Worm (Caenorhabditis elegans) whole organism, young adult: Measurements from ENCODE around the gene slc-17.9.
A peak's percentile ranks its signal among the peaks of the same experiment; 100 is the strongest.
"Not testable (repeated sequence)": the region's sequence is repeated elsewhere in the genome, so short reads cannot be mapped to it uniquely, and the experiment has no call there.

Experiments
- F39B2.1 ChIP-seq: fragments of 200-800 bp; sonication (Bioruptor generic); IDR thresholded peaks from 2 replicates; pipeline ENCODE4 v1.3.6; 2022; ENCODE audit warnings: missing genetic modification reagents, missing genetic modification characterization, missing compliant biosample characterization
- aptf-2 ChIP-seq: fragments of 200-800 bp; sonication (Bioruptor generic); conservative IDR thresholded peaks from 2 replicates; pipeline ENCODE4 v1.3.6; 2022; ENCODE audit warnings: missing genetic modification reagents, missing genetic modification characterization, missing compliant biosample characterization
- hlh-12 ChIP-seq: sonication (generic microtip); optimal IDR thresholded peaks from 2 replicates; lab custom pipeline; 2016; ENCODE audit warnings: missing genetic modification characterization, missing compliant biosample characterization
- pha-4 ChIP-seq: fragments of 150-350 bp; sonication (generic microtip); optimal IDR thresholded peaks from 2 replicates; lab custom pipeline; 2014; ENCODE audit warnings: missing biosample characterization, missing genetic modification reagents, missing genetic modification characterization
- ztf-28 ChIP-seq: fragments of 200-800 bp; sonication (Bioruptor generic); IDR thresholded peaks from 2 replicates; pipeline ENCODE4 v1.3.6; 2022; ENCODE audit warnings: missing genetic modification reagents, missing genetic modification characterization, missing compliant biosample characterization

DNA sequence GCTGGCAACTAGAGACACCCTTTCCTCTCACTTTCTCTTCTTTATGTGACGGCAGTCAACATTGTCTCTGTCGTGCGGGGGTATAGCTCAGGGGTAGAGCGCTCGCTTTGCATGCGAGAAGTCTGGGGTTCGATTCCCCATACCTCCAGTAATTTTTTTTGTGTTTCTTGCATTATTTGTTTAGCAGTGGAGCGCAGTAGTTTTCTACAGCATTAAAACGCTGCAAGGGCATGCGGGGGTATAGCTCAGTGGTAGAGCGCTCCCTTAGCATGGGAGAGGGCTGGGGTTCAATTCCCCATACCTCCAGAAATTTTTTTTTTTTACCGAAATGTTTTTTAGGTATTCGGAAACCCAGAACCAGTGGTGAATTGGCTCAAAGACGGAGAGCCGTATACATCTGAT, 21.2 kb downstream of the slc-17.9 start:
- peak; percentile 96 for TF ChIP-seq ztf-28
- TF ChIP-seq aptf-2 (GFP tag; lab: Robert Waterston, UW) = peak; percentile 80
- not testable (repeated sequence) for TF ChIP-seq pha-4 (tag; lab: Kevin White, UChicago)
- TF ChIP-seq F39B2.1 (GFP tag; lab: Robert Waterston, UW) = peak; percentile 89
- TF ChIP-seq hlh-12 (tag; lab: Kevin White, UChicago) = peak; percentile 91
